Fruit fly (Drosophila melanogaster): ENCODE data around the gene glu.
A peak's percentile ranks its signal among the peaks of the same experiment; 100 is the strongest.

Gene glu

DNA sequence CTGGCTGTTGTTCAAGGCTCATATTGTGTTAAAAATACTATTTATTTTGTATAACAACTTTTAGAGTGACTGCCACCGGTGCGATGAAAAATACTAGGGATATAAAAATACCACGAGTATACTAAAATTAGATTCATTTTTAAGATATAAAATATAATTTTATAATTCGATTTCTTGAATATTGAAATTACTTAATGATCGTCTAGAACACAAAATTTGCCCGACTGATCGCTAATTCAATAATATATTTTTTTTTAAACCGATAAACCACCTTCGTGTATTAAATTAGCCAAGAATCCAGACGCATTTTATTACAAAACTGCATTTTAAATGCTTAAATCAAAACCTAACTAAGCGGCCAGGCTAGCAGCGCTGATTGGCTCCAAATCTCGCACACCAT lies 7.2 kb downstream of the glu start, which contains the start of gene CG17996:
Gene CG17996, minus strand, starts transcription at position 101 of the 400 bp plus-strand sequence.
- no peak for TF ChIP-seq CG9948 (tag; optimal IDR thresholded peaks at IDR 0.05)

dm6 chr2L:16729556-16729955 lies 8.6 kb downstream of the glu start, which contains the start of gene Tsen2:
Tsen2 (plus strand) TSS chr2L:16729777.
- TF ChIP-seq fd96Ca (GFP tag; IDR thresholded peaks at IDR 0.05) (no peak), CG8301 (tag; optimal IDR thresholded peaks at IDR 0.05) (no peak), Snoo (tag; optimal IDR thresholded peaks at IDR 0.05) (no peak), D1 (tag; optimal IDR thresholded peaks at IDR 0.05) (no peak), CG17806 (tag; optimal IDR thresholded peaks at IDR 0.05) (no peak), gl (tag; optimal IDR thresholded peaks at IDR 0.05) (no peak), CG8159 (tag; optimal IDR thresholded peaks at IDR 0.05) (no peak), CG10348 (GFP tag; IDR thresholded peaks at IDR 0.05) (no peak), Ets98B (GFP tag; IDR thresholded peaks at IDR 0.05) (no peak), Pif1B (GFP tag; optimal IDR thresholded peaks at IDR 0.05) (no peak), EcR (GFP tag; optimal IDR thresholded peaks at IDR 0.05) (no peak), CG9948 (tag; optimal IDR thresholded peaks at IDR 0.05) (no peak), CG13204 (GFP tag; optimal IDR thresholded peaks at IDR 0.05) (no peak), CG15710 (tag; optimal IDR thresholded peaks at IDR 0.05) (no peak), CG32121 (GFP tag; IDR thresholded peaks at IDR 0.05) (no peak), Pif1A (GFP tag; optimal IDR thresholded peaks at IDR 0.05) (no peak), CG34367 (tag; optimal IDR thresholded peaks at IDR 0.05) (no peak), CG4496 (GFP tag; IDR thresholded peaks at IDR 0.05) (no peak)

- TF ChIP-seq CG15710 (tag; optimal IDR thresholded peaks at IDR 0.05) (no peak), fd96Ca (GFP tag; IDR thresholded peaks at IDR 0.05) (no peak), CG32121 (GFP tag; IDR thresholded peaks at IDR 0.05) (0 out of 2 replicates have a peak, but pooled peaks have one; percentile 38), Snoo (tag; optimal IDR thresholded peaks at IDR 0.05) (peak; percentile 26), CG8159 (tag; optimal IDR thresholded peaks at IDR 0.05) (no peak), Pif1B (GFP tag; optimal IDR thresholded peaks at IDR 0.05) (no peak), CG4496 (GFP tag; IDR thresholded peaks at IDR 0.05) (0 out of 3 replicates have a peak, but pooled peaks have one; percentile 33), gl (tag; optimal IDR thresholded peaks at IDR 0.05) (peak; percentile 6)
These were observed 10.6 kb downstream of the glu start, which contains the start of gene VhaSFD for dm6 chr2L:16727578-16728023. VhaSFD (minus strand) TSS chr2L:16727826.

- TF ChIP-seq rn (GFP tag; IDR thresholded peaks at IDR 0.05) (no peak), EcR (GFP tag; optimal IDR thresholded peaks at IDR 0.05) (no peak), gl (tag; optimal IDR thresholded peaks at IDR 0.05) (no peak), D1 (tag; optimal IDR thresholded peaks at IDR 0.05) (no peak), CG8301 (tag; optimal IDR thresholded peaks at IDR 0.05) (no peak), Pif1A (GFP tag; optimal IDR thresholded peaks at IDR 0.05) (no peak), CG13204 (GFP tag; optimal IDR thresholded peaks at IDR 0.05) (no peak), CG12605 (GFP tag; IDR thresholded peaks at IDR 0.05) (no peak), CG14655 (GFP tag; optimal IDR thresholded peaks at IDR 0.05) (no peak), Pif1B (GFP tag; optimal IDR thresholded peaks at IDR 0.05) (no peak), CG4496 (GFP tag; IDR thresholded peaks at IDR 0.05) (no peak), Snoo (tag; optimal IDR thresholded peaks at IDR 0.05) (no peak), CG15710 (tag; optimal IDR thresholded peaks at IDR 0.05) (no peak), Ets98B (GFP tag; IDR thresholded peaks at IDR 0.05) (no peak), CG9948 (tag; optimal IDR thresholded peaks at IDR 0.05) (no peak), CG17806 (tag; optimal IDR thresholded peaks at IDR 0.05) (no peak), CG34367 (tag; optimal IDR thresholded peaks at IDR 0.05) (no peak), CG8159 (tag; optimal IDR thresholded peaks at IDR 0.05) (no peak), CG10348 (GFP tag; IDR thresholded peaks at IDR 0.05) (no peak)
These were observed 15.6 kb downstream of the glu start for dm6 chr2L:16722596-16722995.

DNA sequence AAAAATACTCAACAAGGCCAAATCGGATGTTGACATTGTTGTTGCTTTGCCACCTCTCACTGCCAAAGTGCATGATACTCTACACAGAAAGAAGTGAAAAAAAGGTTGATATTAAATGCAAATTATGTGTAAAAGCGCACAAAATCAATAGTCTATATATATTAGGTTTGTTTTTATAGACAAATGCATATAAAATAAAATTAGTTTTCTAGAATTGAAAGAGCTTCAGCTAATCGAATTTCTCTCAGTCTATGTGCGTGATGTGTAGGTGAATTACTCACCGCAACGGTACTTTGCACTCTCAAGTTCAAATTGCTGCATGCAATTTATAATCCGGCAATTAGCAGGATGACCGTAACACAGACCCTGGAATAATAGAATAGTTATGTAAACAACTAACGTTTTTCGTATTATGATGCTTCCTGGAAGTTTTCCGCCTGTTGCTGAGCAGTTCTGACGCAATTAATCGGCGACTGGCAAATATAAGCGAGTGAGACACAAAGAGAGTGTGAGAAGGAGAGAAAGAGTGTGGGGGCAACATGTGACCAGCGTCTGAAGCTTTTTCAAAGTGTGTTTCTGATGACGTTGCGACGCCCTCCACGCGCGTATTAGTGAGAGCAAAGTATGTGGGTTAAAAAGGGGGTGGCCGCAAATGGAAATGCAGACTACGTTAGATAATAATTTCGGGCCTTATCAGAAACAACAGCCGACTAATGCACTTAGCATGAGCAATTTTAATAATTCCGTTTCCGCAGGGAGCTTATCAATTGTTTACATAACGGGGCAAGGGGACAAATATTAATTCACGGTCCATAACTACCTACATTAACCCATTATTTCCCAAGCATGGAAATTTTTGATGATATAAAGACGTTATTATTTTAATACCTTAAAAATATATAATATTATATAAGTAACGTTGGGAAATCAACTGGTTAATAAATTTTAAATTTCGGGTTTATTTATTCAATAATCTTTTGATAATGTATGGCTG lies 17.2 kb downstream of the glu start:
- peak; percentile 90 for TF ChIP-seq CG15710 (tag; optimal IDR thresholded peaks at IDR 0.05)
- peak; percentile 84 for TF ChIP-seq EcR (GFP tag; optimal IDR thresholded peaks at IDR 0.05)
- TF ChIP-seq Pif1B (GFP tag; optimal IDR thresholded peaks at IDR 0.05), result peak; percentile 93
- peak; percentile 93 for TF ChIP-seq CG8301 (tag; optimal IDR thresholded peaks at IDR 0.05)
- peak; percentile 84 for TF ChIP-seq fd96Ca (GFP tag; IDR thresholded peaks at IDR 0.05)
- TF ChIP-seq CG34367 (tag; optimal IDR thresholded peaks at IDR 0.05), result peak; percentile 89
- peak; percentile 94 for TF ChIP-seq rn (GFP tag; IDR thresholded peaks at IDR 0.05)
- no peak for TF ChIP-seq CG13204 (GFP tag; optimal IDR thresholded peaks at IDR 0.05)
- peak; percentile 96 for TF ChIP-seq CG8159 (tag; optimal IDR thresholded peaks at IDR 0.05)
- peak; percentile 96 for TF ChIP-seq Ets98B (GFP tag; IDR thresholded peaks at IDR 0.05)
- TF ChIP-seq CG32121 (GFP tag; IDR thresholded peaks at IDR 0.05), result peak; percentile 97
- peak; percentile 87 for TF ChIP-seq Snoo (tag; optimal IDR thresholded peaks at IDR 0.05)
- TF ChIP-seq CG12605 (GFP tag; IDR thresholded peaks at IDR 0.05), result peak; percentile 92
- peak; percentile 98 for TF ChIP-seq CG4496 (GFP tag; IDR thresholded peaks at IDR 0.05)
- peak; percentile 83 for TF ChIP-seq gl (tag; optimal IDR thresholded peaks at IDR 0.05)
- TF ChIP-seq CG10348 (GFP tag; IDR thresholded peaks at IDR 0.05), result peak; percentile 79
- TF ChIP-seq CG17806 (tag; optimal IDR thresholded peaks at IDR 0.05), result peak; percentile 96
- TF ChIP-seq CG9948 (tag; optimal IDR thresholded peaks at IDR 0.05), result peak; percentile 94
- peak; percentile 96 for TF ChIP-seq Pif1A (GFP tag; optimal IDR thresholded peaks at IDR 0.05)
- peak; percentile 94 for TF ChIP-seq CG14655 (GFP tag; optimal IDR thresholded peaks at IDR 0.05)
- TF ChIP-seq D1 (tag; optimal IDR thresholded peaks at IDR 0.05), result peak; percentile 69
